Fruit fly (Drosophila melanogaster): ENCODE data around the gene fng.

The fng gene

dm6 chr3L:20954118-20954517 is 4.8 kb upstream of the fng start (continued):
- TF ChIP-seq Usf (GFP tag; optimal IDR thresholded peaks at IDR 0.05) (no peak), slou (GFP tag; optimal IDR thresholded peaks at IDR 0.05) (no peak), row (GFP tag; IDR thresholded peaks at IDR 0.05) (no peak), CG12071 (GFP tag; optimal IDR thresholded peaks at IDR 0.05) (peak; percentile 28), CG14710 (tag; optimal IDR thresholded peaks at IDR 0.05) (no peak), CG14965 (GFP tag; optimal IDR thresholded peaks at IDR 0.05; ENCODE audit: borderline replicate concordance) (peak; percentile 31), CG12236 (GFP tag; optimal IDR thresholded peaks at IDR 0.05) (no peak), crp (GFP tag; optimal IDR thresholded peaks at IDR 0.05) (no peak), CG3838 (GFP tag; optimal IDR thresholded peaks at IDR 0.05) (no peak), CG1792 (GFP tag; optimal IDR thresholded peaks at IDR 0.05) (no peak), Nf-YB (GFP tag; optimal IDR thresholded peaks at IDR 0.05) (no peak), gce (GFP tag; IDR thresholded peaks at IDR 0.05) (no peak)

DNA sequence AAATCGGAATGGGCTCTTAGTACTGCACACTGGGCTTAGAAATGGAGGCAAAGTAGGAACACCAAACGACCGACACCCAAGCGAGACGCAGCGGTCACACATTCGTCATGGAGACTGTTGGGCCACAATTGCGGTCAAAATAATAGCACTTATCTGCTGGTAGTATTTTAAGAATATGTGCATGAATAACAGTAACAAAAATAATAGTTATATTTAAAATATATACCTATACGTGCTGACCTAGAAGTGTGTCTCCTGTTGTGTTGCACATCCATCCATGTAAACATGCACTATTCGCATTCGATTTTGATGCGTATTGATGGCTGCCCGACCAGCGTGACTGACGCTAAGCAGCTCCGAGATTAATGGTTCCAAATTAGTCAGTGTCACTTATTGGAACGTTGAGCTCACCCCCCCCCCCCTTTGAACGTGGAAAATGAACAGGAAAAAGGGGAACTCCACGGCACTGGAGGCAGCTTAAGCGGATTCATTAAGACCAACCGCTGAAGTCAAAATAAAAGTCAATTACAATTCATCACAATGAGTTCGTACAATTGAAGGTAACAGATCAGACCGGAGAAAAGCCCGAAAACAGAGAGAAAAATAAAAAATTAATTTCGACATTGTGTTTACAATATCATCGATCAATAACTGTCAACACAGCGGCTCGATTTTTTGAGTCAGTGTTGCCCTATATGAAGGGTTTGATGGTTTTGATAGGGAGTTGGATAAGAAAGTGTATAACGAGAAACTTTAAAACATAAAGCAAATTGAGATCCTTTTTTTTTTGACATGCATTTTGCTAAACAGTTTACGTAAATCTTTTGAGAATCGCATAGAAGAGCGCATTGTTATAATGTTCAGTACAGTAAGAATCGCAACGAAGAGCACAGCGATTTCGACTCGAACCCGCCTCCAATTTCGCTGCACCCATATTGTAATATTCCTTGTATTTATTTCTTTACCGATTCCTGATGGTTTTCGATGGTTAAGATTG is 3.6 kb upstream of the fng start:
- peak; percentile 38 for TF ChIP-seq CG6689 (GFP tag; IDR thresholded peaks at IDR 0.05)
- peak; percentile 46 for TF ChIP-seq gsb-n (tag; optimal IDR thresholded peaks at IDR 0.05)
- TF ChIP-seq CG8944 (GFP tag; optimal IDR thresholded peaks at IDR 0.05): no peak
- peak; percentile 33; the same call in 1 of the 2 replicates for TF ChIP-seq sisA (GFP tag; IDR thresholded peaks at IDR 0.05)
- TF ChIP-seq E2f1 (GFP tag; IDR thresholded peaks at IDR 0.05): 0 out of 2 replicates have a peak, but pooled peaks have one; percentile 16
- TF ChIP-seq CG11093 (GFP tag; IDR thresholded peaks at IDR 0.05): 0 out of 3 replicates have a peak, but pooled peaks have one; percentile 29
- 0 out of 2 replicates have a peak, but pooled peaks have one; percentile 9 for TF ChIP-seq Rfx (GFP tag; IDR thresholded peaks at IDR 0.05)
- TF ChIP-seq esg (GFP tag; conservative IDR thresholded peaks at IDR 0.05): no peak
- peak; percentile 44 for TF ChIP-seq sens (GFP tag)
- peak; percentile 82 for TF ChIP-seq oc (tag; optimal IDR thresholded peaks at IDR 0.05)
- no peak for TF ChIP-seq CG4730 (GFP tag; IDR thresholded peaks at IDR 0.05)
- TF ChIP-seq ci (GFP tag; IDR thresholded peaks at IDR 0.05): 0 out of 3 replicates have a peak, but pooled peaks have one; percentile 41
- TF ChIP-seq gce (GFP tag; IDR thresholded peaks at IDR 0.05): 0 out of 3 replicates have a peak, but pooled peaks have one; percentile 41
- no peak for TF ChIP-seq Bdp1 (GFP tag; optimal IDR thresholded peaks at IDR 0.05)
- TF ChIP-seq Ptx1 (GFP tag; IDR thresholded peaks at IDR 0.05): peak; percentile 34; the same call in 1 of the 2 replicates
- no peak for TF ChIP-seq CG6854 (GFP tag; optimal IDR thresholded peaks at IDR 0.05)
- 0 out of 2 replicates have a peak, but pooled peaks have one; percentile 42 for TF ChIP-seq vvl (GFP tag; IDR thresholded peaks at IDR 0.05)
- TF ChIP-seq CG30403 (GFP tag; optimal IDR thresholded peaks at IDR 0.05): no peak
- TF ChIP-seq Hmx (GFP tag; optimal IDR thresholded peaks at IDR 0.05): no peak
- TF ChIP-seq CG1603 (tag; optimal IDR thresholded peaks at IDR 0.05): peak; percentile 34
- TF ChIP-seq CG17385 (GFP tag; optimal IDR thresholded peaks at IDR 0.05): no peak
- 0 out of 3 replicates have a peak, but pooled peaks have one; percentile 29 for TF ChIP-seq row (GFP tag; IDR thresholded peaks at IDR 0.05)
- peak; percentile 77 for TF ChIP-seq CG11696 (GFP tag; IDR thresholded peaks at IDR 0.05)
- TF ChIP-seq prd (optimal IDR thresholded peaks at IDR 0.05): no peak
- TF ChIP-seq prd (GFP tag; IDR thresholded peaks at IDR 0.05): peak; percentile 34; the same call in 1 of the 3 replicates
- peak; percentile 9 for TF ChIP-seq Blimp-1 (GFP tag; optimal IDR thresholded peaks at IDR 0.05)
- 0 out of 2 replicates have a peak, but pooled peaks have one; percentile 14 for TF ChIP-seq ranshi (GFP tag; IDR thresholded peaks at IDR 0.05)
- peak in 1 of 2 experiments; percentile 22 for TF ChIP-seq eve (GFP tag; optimal IDR thresholded peaks at IDR 0.05)
- TF ChIP-seq lab (GFP tag; optimal IDR thresholded peaks at IDR 0.05): no peak
- peak; percentile 11 for TF ChIP-seq Oli (tag; optimal IDR thresholded peaks at IDR 0.05)
- peak; percentile 73 for TF ChIP-seq D19A (tag; optimal IDR thresholded peaks at IDR 0.05)
- peak; percentile 41 for TF ChIP-seq Sox102F (GFP tag; optimal IDR thresholded peaks at IDR 0.05)
- TF ChIP-seq CG10366 (GFP tag; IDR thresholded peaks at IDR 0.05): peak; percentile 27; the same call in 1 of the 2 replicates
- peak; percentile 55 for TF ChIP-seq Ets65A (GFP tag)
- peak; percentile 8 for TF ChIP-seq gem (tag; optimal IDR thresholded peaks at IDR 0.05)
- peak; percentile 5 for TF ChIP-seq dmrt11E (tag; optimal IDR thresholded peaks at IDR 0.05)
- TF ChIP-seq pb (GFP tag; optimal IDR thresholded peaks at IDR 0.05): no peak

Measured in whole organism, embryonic.